Worm (Caenorhabditis elegans) whole organism, young adult: ENCODE results near the gene acbp-4.

Source experiments
- C06A6.2 ChIP-seq: fragments of 200-800 bp; sonication (Bioruptor generic); conservative IDR thresholded peaks from 2 replicates; pipeline ENCODE4 v1.3.6; 2022; ENCODE audit warnings: missing genetic modification characterization, missing compliant biosample characterization
- F22D6.2 ChIP-seq: sonication (generic microtip); optimal IDR thresholded peaks from 2 replicates; lab custom pipeline; 2016; ENCODE audit warnings: mild to moderate bottlenecking, missing genetic modification characterization, missing compliant biosample characterization
- F33H1.4 ChIP-seq: fragments of 200-800 bp; sonication (Bioruptor generic); IDR thresholded peaks from 2 replicates; pipeline ENCODE4 v1.3.6; 2022; ENCODE audit warnings: missing genetic modification reagents, missing genetic modification characterization, missing compliant biosample characterization
- F57C9.4 ChIP-seq: sonication (generic microtip); optimal IDR thresholded peaks from 2 replicates; lab custom pipeline; 2017; ENCODE audit warnings: mild to moderate bottlenecking, missing genetic modification characterization, missing compliant biosample characterization
- K11D2.4 ChIP-seq: fragments of 200-800 bp; sonication (Bioruptor generic); IDR thresholded peaks from 2 replicates; pipeline ENCODE4 v1.3.6; 2022; ENCODE audit warnings: missing genetic modification reagents, missing genetic modification characterization, missing compliant biosample characterization
- Y56A3A.18 ChIP-seq: fragments of 200-800 bp; sonication (Bioruptor generic); IDR thresholded peaks from 2 replicates; pipeline ENCODE4 v1.3.6; 2022; ENCODE audit warnings: missing genetic modification reagents, missing genetic modification characterization, missing compliant biosample characterization
- ZK185.1 ChIP-seq: sonication (generic microtip); optimal IDR thresholded peaks from 2 replicates; lab custom pipeline; 2016; ENCODE audit warnings: mild to moderate bottlenecking, missing genetic modification characterization, missing compliant biosample characterization; ENCODE audit not compliant: poor library complexity, severe bottlenecking
- atf-7 ChIP-seq: sonication (generic microtip); optimal IDR thresholded peaks from 2 replicates; lab custom pipeline; 2017; ENCODE audit warnings: mild to moderate bottlenecking, missing genetic modification characterization, missing compliant biosample characterization
- attf-3 ChIP-seq: fragments of 200-800 bp; sonication (Bioruptor generic); conservative IDR thresholded peaks from 2 replicates; pipeline ENCODE4 v1.3.6; 2022; ENCODE audit warnings: missing genetic modification reagents, missing genetic modification characterization, missing compliant biosample characterization
- ccch-3 ChIP-seq: fragments of 200-800 bp; sonication (Bioruptor generic); optimal IDR thresholded peaks from 2 replicates; lab custom pipeline; 2018; ENCODE audit warnings: mild to moderate bottlenecking, missing genetic modification characterization, missing compliant biosample characterization
- cebp-2 ChIP-seq: fragments of 200-800 bp; sonication (Bioruptor generic); IDR thresholded peaks from 2 replicates; pipeline ENCODE4 v1.3.6; 2022; ENCODE audit warnings: missing genetic modification characterization, missing compliant biosample characterization
- ceh-27 ChIP-seq: fragments of 200-800 bp; sonication (Bioruptor generic); optimal IDR thresholded peaks from 2 replicates; lab custom pipeline; 2018; ENCODE audit warnings: mild to moderate bottlenecking, missing genetic modification characterization, moderate library complexity, missing compliant biosample characterization
- ceh-40 ChIP-seq: fragments of 200-800 bp; sonication (Bioruptor generic); IDR thresholded peaks from 2 replicates; pipeline ENCODE4 v1.3.6; 2022; ENCODE audit warnings: missing genetic modification characterization, missing compliant biosample characterization
- dox-1 ChIP-seq: fragments of 200-800 bp; sonication (Bioruptor generic); IDR thresholded peaks from 2 replicates; pipeline ENCODE4 v1.3.6; 2022; ENCODE audit warnings: missing genetic modification reagents, missing genetic modification characterization, missing compliant biosample characterization
- dpff-1 ChIP-seq: sonication (generic microtip); optimal IDR thresholded peaks from 2 replicates; lab custom pipeline; 2017; ENCODE audit warnings: mild to moderate bottlenecking, missing genetic modification characterization, missing compliant biosample characterization
- dpl-1 ChIP-seq: fragments of 150-350 bp; optimal IDR thresholded peaks from 2 replicates; lab custom pipeline; 2014; ENCODE audit warnings: missing biosample characterization, missing genetic modification reagents, missing genetic modification characterization
- efl-1 ChIP-seq: fragments of 150-350 bp; optimal IDR thresholded peaks from 2 replicates; lab custom pipeline; 2014; ENCODE audit warnings: missing biosample characterization, missing genetic modification reagents, missing genetic modification characterization
- egl-18 ChIP-seq: fragments of 200-800 bp; sonication (Bioruptor generic); IDR thresholded peaks from 2 replicates; pipeline ENCODE4 v1.3.6; 2022; ENCODE audit warnings: missing genetic modification reagents, missing genetic modification characterization, missing compliant biosample characterization
- egl-44 ChIP-seq: fragments of 200-800 bp; sonication (Bioruptor generic); IDR thresholded peaks from 2 replicates; pipeline ENCODE4 v1.3.6; 2022; ENCODE audit warnings: missing genetic modification reagents, missing genetic modification characterization, missing compliant biosample characterization
- egrh-3 ChIP-seq: fragments of 200-800 bp; sonication (Bioruptor generic); IDR thresholded peaks from 2 replicates; pipeline ENCODE4 v1.3.6; 2022; ENCODE audit warnings: missing genetic modification reagents, missing genetic modification characterization, missing compliant biosample characterization
- ekl-4 ChIP-seq: fragments of 200-800 bp; sonication (Bioruptor generic); IDR thresholded peaks from 2 replicates; pipeline ENCODE4 v1.3.6; 2022; ENCODE audit warnings: missing genetic modification reagents, missing genetic modification characterization, missing compliant biosample characterization
- ets-4 ChIP-seq: fragments of 200-800 bp; sonication (Bioruptor generic); optimal IDR thresholded peaks from 2 replicates; lab custom pipeline; 2018; ENCODE audit warnings: mild to moderate bottlenecking, missing genetic modification characterization, missing compliant biosample characterization
- lag-1 ChIP-seq: fragments of 200-800 bp; sonication (Bioruptor generic); IDR thresholded peaks from 2 replicates; pipeline ENCODE4 v1.3.6; 2022; ENCODE audit warnings: missing genetic modification reagents, missing genetic modification characterization, missing compliant biosample characterization
- lin-40 ChIP-seq: sonication (generic microtip); optimal IDR thresholded peaks from 2 replicates; lab custom pipeline; 2016; ENCODE audit warnings: missing genetic modification characterization, mild to moderate bottlenecking, missing compliant biosample characterization, missing genotype, missing genetic modification reagents
- lir-1 ChIP-seq: fragments of 200-800 bp; sonication (Bioruptor generic); conservative IDR thresholded peaks from 2 replicates; pipeline ENCODE4 v1.3.6; 2022; ENCODE audit warnings: missing genetic modification reagents, missing genetic modification characterization, missing compliant biosample characterization
- lsy-27 ChIP-seq: sonication (generic microtip); optimal IDR thresholded peaks from 2 replicates; lab custom pipeline; 2017; ENCODE audit warnings: missing genetic modification characterization, mild to moderate bottlenecking, missing compliant biosample characterization, antibody characterized with exemption, missing genotype, borderline replicate concordance; ENCODE audit not compliant: insufficient read depth
- madf-6 ChIP-seq: fragments of 200-800 bp; sonication (Bioruptor generic); IDR thresholded peaks from 2 replicates; pipeline ENCODE4 v1.3.6; 2022; ENCODE audit warnings: missing genetic modification reagents, missing genetic modification characterization, missing compliant biosample characterization
- madf-8 ChIP-seq: fragments of 200-800 bp; sonication (Bioruptor generic); conservative IDR thresholded peaks from 2 replicates; pipeline ENCODE4 v1.3.6; 2022; ENCODE audit warnings: missing genetic modification reagents, missing genetic modification characterization, missing compliant biosample characterization
- mcd-1 ChIP-seq: fragments of 200-800 bp; sonication (Bioruptor generic); IDR thresholded peaks from 2 replicates; pipeline ENCODE4 v1.3.6; 2022; ENCODE audit warnings: missing genetic modification reagents, missing genetic modification characterization, missing compliant biosample characterization
- mel-28 ChIP-seq: sonication (generic microtip); optimal IDR thresholded peaks from 2 replicates; lab custom pipeline; 2016; ENCODE audit warnings: borderline replicate concordance, mild to moderate bottlenecking, missing genetic modification characterization, missing compliant biosample characterization
- mxl-1 ChIP-seq: sonication (generic microtip); optimal IDR thresholded peaks from 2 replicates; lab custom pipeline; 2016; ENCODE audit warnings: missing genetic modification characterization, missing compliant biosample characterization
- nhr-120 ChIP-seq: fragments of 200-800 bp; sonication (Bioruptor generic); IDR thresholded peaks from 2 replicates; pipeline ENCODE4 v1.3.6; 2022; ENCODE audit warnings: missing genetic modification characterization, missing compliant biosample characterization
- pbrm-1 ChIP-seq: fragments of 200-800 bp; sonication (Bioruptor generic); IDR thresholded peaks from 2 replicates; pipeline ENCODE4 v1.3.6; 2022; ENCODE audit warnings: missing genetic modification reagents, missing genetic modification characterization, missing compliant biosample characterization
- rec-8 ChIP-seq, 2 experiments: sonication (generic microtip); optimal IDR thresholded peaks; 2 replicates each; lab custom pipeline; 2016; ENCODE audit warnings: mild to moderate bottlenecking in 2 of 2, missing genetic modification characterization in 2 of 2, missing genetic modification reagents in 2 of 2, missing genotype in 2 of 2, missing biosample characterization in 1 of 2, missing compliant biosample characterization in 1 of 2, moderate library complexity in 1 of 2
- rpc-1 ChIP-seq, 2 experiments: fragments of 150-350 bp in 1 of 2; sonication (generic microtip) in 1 of 2; optimal IDR thresholded peaks; 2 replicates each; lab custom pipeline; 2014 to 2018; ENCODE audit warnings: missing biosample characterization in 1 of 2, missing genetic modification characterization in 1 of 2, missing genetic modification reagents in 1 of 2, missing genotype in 1 of 2
- snpc-1.1 ChIP-seq: sonication (generic microtip); optimal IDR thresholded peaks from 2 replicates; lab custom pipeline; 2017; ENCODE audit warnings: missing genetic modification characterization, mild to moderate bottlenecking, missing compliant biosample characterization, antibody characterized with exemption, moderate library complexity, missing genotype, missing genetic modification reagents; ENCODE audit not compliant: insufficient read depth
- snpc-3.4 ChIP-seq: sonication (generic microtip); optimal IDR thresholded peaks from 2 replicates; lab custom pipeline; 2017; ENCODE audit warnings: missing genetic modification characterization, mild to moderate bottlenecking, missing compliant biosample characterization, antibody characterized with exemption, moderate library complexity, missing genotype, missing genetic modification reagents
- snpc-4 ChIP-seq, 5 experiments: fragments of 150-350 bp in 1 of 5; sonication (generic microtip) in 4 of 5; optimal IDR thresholded peaks; 2 replicates each; lab custom pipeline; 2014 to 2018; ENCODE audit warnings: missing genetic modification characterization in 5 of 5, missing biosample characterization in 3 of 5, antibody characterized with exemption in 2 of 5, mild to moderate bottlenecking in 2 of 5, missing compliant biosample characterization in 2 of 5, missing genotype in 2 of 5, moderate library complexity in 2 of 5, missing genetic modification reagents in 1 of 5
- sptf-2 ChIP-seq: fragments of 200-800 bp; sonication (Bioruptor generic); optimal IDR thresholded peaks from 2 replicates; lab custom pipeline; 2018; ENCODE audit warnings: mild to moderate bottlenecking, missing genetic modification characterization, missing compliant biosample characterization
- tbx-9 ChIP-seq: sonication (generic microtip); optimal IDR thresholded peaks from 2 replicates; lab custom pipeline; 2016; ENCODE audit warnings: borderline replicate concordance, missing genetic modification characterization, inconsistent platforms, missing compliant biosample characterization
- tlf-1 ChIP-seq: fragments of 200-800 bp; sonication (Bioruptor generic); optimal IDR thresholded peaks from 2 replicates; lab custom pipeline; 2018; ENCODE audit warnings: mild to moderate bottlenecking, missing genetic modification characterization, missing compliant biosample characterization
- unc-62 ChIP-seq: fragments of 150-350 bp; optimal IDR thresholded peaks from 2 replicates; lab custom pipeline; 2014; ENCODE audit warnings: missing biosample characterization, missing genetic modification reagents, missing genetic modification characterization
- ztf-25 ChIP-seq: fragments of 200-800 bp; sonication (Bioruptor generic); IDR thresholded peaks from 2 replicates; pipeline ENCODE4 v1.3.6; 2022; ENCODE audit warnings: missing genetic modification reagents, missing genetic modification characterization, missing compliant biosample characterization
- ztf-26 ChIP-seq: sonication (generic microtip); optimal IDR thresholded peaks from 2 replicates; lab custom pipeline; 2017; ENCODE audit warnings: missing genetic modification characterization, missing compliant biosample characterization
- ztf-28 ChIP-seq: fragments of 200-800 bp; sonication (Bioruptor generic); IDR thresholded peaks from 2 replicates; pipeline ENCODE4 v1.3.6; 2022; ENCODE audit warnings: missing genetic modification reagents, missing genetic modification characterization, missing compliant biosample characterization
- ztf-3 ChIP-seq: fragments of 200-800 bp; sonication (Bioruptor generic); optimal IDR thresholded peaks from 2 replicates; lab custom pipeline; 2018; ENCODE audit warnings: mild to moderate bottlenecking, missing genetic modification characterization, missing compliant biosample characterization
- ztf-6 ChIP-seq: fragments of 200-800 bp; sonication (Bioruptor generic); IDR thresholded peaks from 2 replicates; pipeline ENCODE4 v1.3.6; 2022; ENCODE audit warnings: missing genetic modification reagents, missing genetic modification characterization, missing compliant biosample characterization

Gene acbp-4

DNA sequence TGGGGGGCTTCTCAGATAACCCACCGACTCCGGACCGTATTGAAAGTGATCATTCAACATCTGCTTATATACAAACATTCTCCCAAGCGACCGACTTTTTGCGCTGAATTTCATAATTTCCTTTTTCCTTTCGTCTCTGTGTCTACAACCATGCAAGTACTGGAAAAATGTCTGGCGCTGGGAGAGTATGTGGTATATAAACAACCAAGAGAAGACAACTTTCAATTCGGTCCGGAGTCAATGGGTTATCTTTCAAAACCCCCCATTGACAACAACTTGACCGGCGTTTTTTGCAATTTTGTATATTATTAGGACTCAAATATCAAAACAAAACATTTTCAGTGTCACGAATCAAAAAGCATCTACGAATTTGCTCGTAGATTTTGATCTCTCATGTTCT lies 30.4 kb downstream of the acbp-4 start (continued):
- TF ChIP-seq mcd-1 (peak; percentile 83), ztf-26 (tag; lab: Kevin White, UChicago) (peak; percentile 82), tbx-9 (tag; lab: Kevin White, UChicago) (no peak), atf-7 (tag; lab: Kevin White, UChicago) (peak; percentile 81), snpc-4 (GFP tag; optimal IDR thresholded peaks at IDR 0.05; lab: Kevin White, UChicago) (peak; percentile 97), snpc-4 (tag; optimal IDR thresholded peaks at IDR 0.05; lab: Kevin White, UChicago) (peak; percentile 99 to 100 (median 100)), ztf-25 (GFP tag; lab: Robert Waterston, UW) (no peak), dpl-1 (GFP tag; lab: Kevin White, UChicago) (peak; percentile 18), lag-1 (no peak), unc-62 (GFP tag; lab: Kevin White, UChicago) (no peak), lir-1 (GFP tag; lab: Robert Waterston, UW) (no peak), madf-6 (GFP tag; lab: Robert Waterston, UW) (no peak), efl-1 (GFP tag; lab: Kevin White, UChicago) (no peak), egrh-3 (GFP tag; lab: Robert Waterston, UW) (no peak), ceh-27 (GFP tag; lab: Kevin White, UChicago) (peak; percentile 72), mxl-1 (no peak), ZK185.1 (peak; percentile 79), dpff-1 (tag; lab: Kevin White, UChicago) (peak; percentile 18), F22D6.2 (peak; percentile 41), tlf-1 (peak; percentile 51), K11D2.4 (GFP tag; lab: Robert Waterston, UW) (no peak; the same call in 1 of the 2 replicates), sptf-2 (GFP tag; lab: Kevin White, UChicago) (no peak), F57C9.4 (tag; lab: Kevin White, UChicago) (no peak), F33H1.4 (peak; percentile 18; the same call in 1 of the 2 replicates), Y56A3A.18 (GFP tag; lab: Robert Waterston, UW) (0 out of 2 replicates have a peak, but pooled peaks have one; percentile 52), C06A6.2 (GFP tag; lab: Robert Waterston, UW) (peak; percentile 79), ztf-3 (GFP tag; lab: Kevin White, UChicago) (no peak), lin-40 (peak; percentile 90), snpc-3.4 (peak; percentile 73), ztf-28 (GFP tag; lab: Robert Waterston, UW) (no peak), pbrm-1 (GFP tag; lab: Robert Waterston, UW) (peak; percentile 58; the same call in 1 of the 2 replicates), mel-28 (tag; lab: Kevin White, UChicago) (no peak), lsy-27 (tag; lab: Kevin White, UChicago) (no peak), egl-18 (GFP tag; lab: Robert Waterston, UW) (no peak), ztf-6 (GFP tag; lab: Robert Waterston, UW) (no peak), nhr-120 (GFP tag; lab: Robert Waterston, UW) (0 out of 2 replicates have a peak, but pooled peaks have one; percentile 47), egl-44 (GFP tag; lab: Robert Waterston, UW) (peak; percentile 42; the same call in 1 of the 2 replicates), cebp-2 (GFP tag; lab: Robert Waterston, UW) (no peak), attf-3 (GFP tag; lab: Robert Waterston, UW) (peak; percentile 46; the same call in 1 of the 2 replicates), dox-1 (GFP tag; lab: Robert Waterston, UW) (peak; percentile 56), rec-8 (tag; optimal IDR thresholded peaks at IDR 0.05; lab: Kevin White, UChicago) (peak in 1 of 2 experiments; percentile 6), madf-8 (GFP tag; lab: Robert Waterston, UW) (no peak), ceh-40 (no peak), ccch-3 (GFP tag; lab: Kevin White, UChicago) (no peak), snpc-1.1 (tag; lab: Kevin White, UChicago) (peak; percentile 73), ekl-4 (GFP tag; lab: Robert Waterston, UW) (no peak), rpc-1 (optimal IDR thresholded peaks at IDR 0.05; lab: Kevin White, UChicago) (peak; percentile 70), rpc-1 (tag; optimal IDR thresholded peaks at IDR 0.05; lab: Kevin White, UChicago) (peak; percentile 64), ets-4 (GFP tag; lab: Kevin White, UChicago) (peak; percentile 23)
